Worm (Caenorhabditis elegans): Measurements from ENCODE around the gene T16A9.3.
A peak's percentile ranks its signal among the peaks of the same experiment; 100 is the strongest.

Gene T16A9.3

ce11 chrV:14212813-14213212 is 7.5 kb downstream of the T16A9.3 start:
- TF ChIP-seq ztf-6 (GFP tag; IDR thresholded peaks at IDR 0.05) (no peak), nhr-80 (tag; optimal IDR thresholded peaks at IDR 0.05) (peak; percentile 50), nhr-179 (tag; optimal IDR thresholded peaks at IDR 0.05) (no peak), egl-44 (GFP tag; IDR thresholded peaks at IDR 0.05) (0 out of 2 replicates have a peak, but pooled peaks have one; percentile 43)

- TF ChIP-seq ztf-3 (GFP tag; optimal IDR thresholded peaks at IDR 0.05) (no peak), chd-7 (tag; optimal IDR thresholded peaks at IDR 0.05) (no peak), ceh-91 (GFP tag; IDR thresholded peaks at IDR 0.05) (no peak), mcd-1 (GFP tag; IDR thresholded peaks at IDR 0.05) (no peak), Y67H2A.10 (GFP tag; conservative IDR thresholded peaks at IDR 0.05) (no peak), tlf-1 (GFP tag; optimal IDR thresholded peaks at IDR 0.05) (no peak), F33H1.4 (GFP tag; IDR thresholded peaks at IDR 0.05) (no peak), attf-6 (GFP tag; IDR thresholded peaks at IDR 0.05) (no peak), ceh-27 (GFP tag; optimal IDR thresholded peaks at IDR 0.05) (no peak), egrh-3 (GFP tag; IDR thresholded peaks at IDR 0.05) (no peak), zim-3 (tag; optimal IDR thresholded peaks at IDR 0.05) (no peak)
Measured at ce11 chrV:14215106-14215505, 9.8 kb downstream of the T16A9.3 start, which contains the start of gene T16A9.5. TSS of gene T16A9.5 (minus strand) at chrV:14215206.

DNA sequence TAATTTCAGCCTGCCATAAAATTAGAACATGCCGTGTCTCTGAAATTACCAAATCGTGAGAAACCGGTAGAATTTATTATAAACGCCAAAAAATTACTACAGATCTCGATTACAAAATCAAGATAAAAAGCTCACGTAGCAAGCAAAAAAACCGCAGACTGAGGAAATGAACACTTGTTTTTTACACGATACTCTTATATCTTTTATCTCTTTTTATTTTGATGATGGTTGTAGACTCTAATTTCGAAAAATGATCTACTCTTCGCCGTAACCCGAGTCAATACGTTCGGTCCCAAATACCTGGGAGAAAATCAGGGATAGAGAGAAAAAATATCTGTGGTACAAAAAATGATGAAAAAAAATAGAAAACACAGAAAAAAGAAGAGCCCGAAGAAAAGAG is 17.8 kb downstream of the T16A9.3 start:
- TF ChIP-seq snpc-1.1 (tag; optimal IDR thresholded peaks at IDR 0.05; ENCODE audit: insufficient read depth) (no peak), F23B12.7 (tag; optimal IDR thresholded peaks at IDR 0.05; ENCODE audit: insufficient read depth) (no peak), F10E7.11 (tag; optimal IDR thresholded peaks at IDR 0.05) (no peak), aptf-2 (GFP tag; conservative IDR thresholded peaks at IDR 0.05) (no peak), aptf-3 (GFP tag; IDR thresholded peaks at IDR 0.05) (no peak), zfh-2 (GFP tag; conservative IDR thresholded peaks at IDR 0.05) (no peak), lsy-27 (tag; optimal IDR thresholded peaks at IDR 0.05; ENCODE audit: borderline replicate concordance, insufficient read depth) (no peak), snpc-3.4 (tag; optimal IDR thresholded peaks at IDR 0.05) (no peak), unc-130 (GFP tag; optimal IDR thresholded peaks at IDR 0.05) (no peak), chd-7 (tag; optimal IDR thresholded peaks at IDR 0.05) (no peak), zim-3 (tag; optimal IDR thresholded peaks at IDR 0.05) (no peak), F49E8.2 (tag; optimal IDR thresholded peaks at IDR 0.05; ENCODE audit: insufficient read depth) (no peak), nfya-1 (tag; optimal IDR thresholded peaks at IDR 0.05; ENCODE audit: borderline replicate concordance, insufficient read depth) (no peak), lsl-1 (GFP tag; optimal IDR thresholded peaks at IDR 0.05) (no peak), egrh-3 (GFP tag; IDR thresholded peaks at IDR 0.05) (no peak), him-1 (tag; optimal IDR thresholded peaks at IDR 0.05) (no peak)

ce11 chrV:14226373-14226772 is 21.1 kb downstream of the T16A9.3 start, which contains the start of gene nep-21:
TSS of gene nep-21 (minus strand) at chrV:14226473.
- TF ChIP-seq hrde-1 (tag; optimal IDR thresholded peaks at IDR 0.05; ENCODE audit: borderline replicate concordance) = no peak
- TF ChIP-seq ama-1 (optimal IDR thresholded peaks at IDR 0.05) = no peak
- TF ChIP-seq ama-1 (GFP tag; optimal IDR thresholded peaks at IDR 0.05) = no peak
- TF ChIP-seq ztf-6 (GFP tag; IDR thresholded peaks at IDR 0.05) = no peak
- no peak for TF ChIP-seq ZK185.1 (tag; optimal IDR thresholded peaks at IDR 0.05; ENCODE audit: poor library complexity, severe bottlenecking)
- TF ChIP-seq pha-4 (tag; optimal IDR thresholded peaks at IDR 0.05) = no peak
- no peak for TF ChIP-seq nhr-120 (GFP tag; IDR thresholded peaks at IDR 0.05)
- TF ChIP-seq mcd-1 (GFP tag; IDR thresholded peaks at IDR 0.05) = no peak
- no peak for TF ChIP-seq atf-7 (tag; optimal IDR thresholded peaks at IDR 0.05)
- no peak for TF ChIP-seq F57C9.4 (tag; optimal IDR thresholded peaks at IDR 0.05)

All from whole organism, young adult.